Fruit fly (Drosophila melanogaster): ENCODE results near the gene PolA2.

DNA sequence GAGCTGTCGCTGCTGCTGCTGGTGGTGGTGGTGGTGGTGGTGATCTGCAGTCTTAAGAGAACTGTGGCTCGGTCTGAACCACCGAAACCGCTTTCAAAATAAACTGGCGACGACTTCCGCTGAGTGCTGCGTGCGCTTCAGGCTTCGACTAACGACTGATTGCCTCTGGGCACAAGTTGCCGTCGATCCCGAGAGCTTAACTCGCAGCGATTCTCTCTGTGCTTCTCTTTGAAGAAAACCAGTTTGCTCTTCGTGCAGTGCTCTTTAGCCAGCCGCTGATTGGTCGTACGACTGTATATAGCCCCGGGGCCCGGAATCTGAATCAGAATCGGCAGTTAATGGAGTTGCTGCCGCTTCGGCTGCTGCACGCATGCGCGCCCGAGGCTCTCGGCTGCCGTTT lies 44.9 kb upstream of the PolA2 start, which contains the start of gene Ser:
- TF ChIP-seq psq (optimal IDR thresholded peaks at IDR 0.05): no peak
- TF ChIP-seq h (optimal IDR thresholded peaks at IDR 0.05): no peak
- TF ChIP-seq ttk (optimal IDR thresholded peaks at IDR 0.05): no peak
- TF ChIP-seq Sin3A (optimal IDR thresholded peaks at IDR 0.05): no peak
- no peak for TF ChIP-seq insv (optimal IDR thresholded peaks at IDR 0.05)
- TF ChIP-seq Myc (optimal IDR thresholded peaks at IDR 0.05): no peak
